Fruit fly (Drosophila melanogaster) Kc167 (cell line): Measurements from ENCODE around the gene pav.

Source experiments
- Sin3A ChIP-seq: fragments of >200 bp; optimal IDR thresholded peaks from 2 replicates; lab custom pipeline; 2018; ENCODE audit warnings: missing external identifiers
- h ChIP-seq: fragments of >200 bp; optimal IDR thresholded peaks from 3 replicates; lab custom pipeline; 2018; ENCODE audit warnings: missing external identifiers

- TF ChIP-seq Sin3A (no peak), h (no peak)
These were observed 23.3 kb downstream of the pav start for dm6 chr3L:4265836-4266235.
